Fruit fly (Drosophila melanogaster): ENCODE measurements around the gene CG10185.

- no peak for TF ChIP-seq psq (optimal IDR thresholded peaks at IDR 0.05)
- TF ChIP-seq usp (GFP tag; optimal IDR thresholded peaks at IDR 0.05) = no peak
- TF ChIP-seq CG8478 (optimal IDR thresholded peaks at IDR 0.05) = no peak
- no peak for TF ChIP-seq EcR (GFP tag; optimal IDR thresholded peaks at IDR 0.05)
- TF ChIP-seq pan (optimal IDR thresholded peaks at IDR 0.05) = no peak
- TF ChIP-seq Dll (optimal IDR thresholded peaks at IDR 0.05) = no peak
Measured at dm6 chr3R:16069266-16069665, 1.9 kb upstream of the CG10185 start.

Measured in whole organism.